Worm (Caenorhabditis elegans): ENCODE results near the gene sri-36.

DNA sequence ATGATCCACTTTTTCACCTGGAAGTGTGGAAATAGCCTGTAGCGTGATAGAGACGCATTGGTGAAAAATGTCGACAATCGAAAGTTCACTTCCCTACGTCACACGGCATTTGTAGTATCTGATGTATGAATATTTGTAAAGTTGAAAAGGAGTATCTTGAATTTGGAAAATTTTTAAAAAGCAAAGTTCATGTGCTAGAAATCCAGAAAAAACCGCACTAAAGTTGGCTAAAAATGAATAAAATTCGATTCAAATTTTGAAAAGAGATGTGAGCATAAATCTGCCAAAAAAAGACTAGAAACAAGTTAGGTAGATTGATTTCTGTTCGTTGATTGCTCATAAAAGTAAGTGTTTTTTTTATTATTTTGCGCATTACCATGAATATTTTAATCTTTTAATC, 2.3 kb downstream of the sri-36 start, which contains the start of gene sri-74:
- no peak for TF ChIP-seq elt-1 (tag; optimal IDR thresholded peaks at IDR 0.05)
- no peak for TF ChIP-seq elt-2 (tag; optimal IDR thresholded peaks at IDR 0.05)
- no peak for TF ChIP-seq ztf-4 (tag; optimal IDR thresholded peaks at IDR 0.05)
- no peak for TF ChIP-seq zag-1 (tag; optimal IDR thresholded peaks at IDR 0.05)
- no peak for TF ChIP-seq lin-39 (tag; optimal IDR thresholded peaks at IDR 0.05)
